Worm (Caenorhabditis elegans) whole organism, L4/young adult: ENCODE measurements around the gene nhr-129.

Experiments used
- W03F9.2 ChIP-seq: fragments of 150-350 bp; optimal IDR thresholded peaks from 2 replicates; lab custom pipeline; 2014; ENCODE audit warnings: missing biosample characterization, missing genetic modification characterization
- dao-5 ChIP-seq: sonication (generic microtip); optimal IDR thresholded peaks from 2 replicates; lab custom pipeline; 2016; ENCODE audit warnings: missing genotype, missing genetic modification characterization, moderate library complexity, missing compliant biosample characterization
- him-1 ChIP-seq: sonication (generic microtip); optimal IDR thresholded peaks from 2 replicates; lab custom pipeline; 2016; ENCODE audit warnings: missing genotype, missing genetic modification reagents, missing genetic modification characterization, missing compliant biosample characterization

- TF ChIP-seq him-1 (no peak), W03F9.2 (no peak), dao-5 (no peak)
Measured at ce11 chrV:13320676-13321075, 10.1 kb downstream of the nhr-129 start, which contains the start of gene srh-15.
